Worm (Caenorhabditis elegans) whole organism, L2 larva: ENCODE results near the gene ZK228.4.

ENCODE experiments used
- F13H6.1 ChIP-seq: sonication (generic microtip); optimal IDR thresholded peaks from 2 replicates; lab custom pipeline; 2016; ENCODE audit warnings: missing genetic modification characterization, missing compliant biosample characterization
- Y55F3AM.14 ChIP-seq: fragments of 200-800 bp; sonication (Bioruptor generic); optimal IDR thresholded peaks from 2 replicates; lab custom pipeline; 2018; ENCODE audit warnings: mild to moderate bottlenecking, missing genetic modification characterization, missing compliant biosample characterization
- aly-2 ChIP-seq: fragments of 150-350 bp; optimal IDR thresholded peaks from 2 replicates; lab custom pipeline; 2014; ENCODE audit warnings: missing biosample characterization, missing genetic modification characterization
- ceh-82 ChIP-seq: fragments of 150-350 bp; optimal IDR thresholded peaks from 2 replicates; lab custom pipeline; 2014; ENCODE audit warnings: missing biosample characterization, missing genetic modification characterization
- elt-1 ChIP-seq: fragments of 150-350 bp; optimal IDR thresholded peaks from 2 replicates; lab custom pipeline; 2014; ENCODE audit warnings: missing biosample characterization, missing genetic modification characterization
- elt-3 ChIP-seq: sonication (generic microtip); optimal IDR thresholded peaks from 2 replicates; lab custom pipeline; 2017; ENCODE audit warnings: missing biosample characterization, missing genetic modification characterization
- fos-1 ChIP-seq: fragments of 150-350 bp; optimal IDR thresholded peaks from 2 replicates; lab custom pipeline; 2014; ENCODE audit warnings: missing biosample characterization, missing genetic modification characterization
- lin-11 ChIP-seq: fragments of 150-350 bp; sonication (generic microtip); optimal IDR thresholded peaks from 2 replicates; lab custom pipeline; 2014; ENCODE audit warnings: missing biosample characterization, missing genetic modification characterization, inconsistent platforms, mixed read lengths
- lin-39 ChIP-seq: fragments of 150-350 bp; optimal IDR thresholded peaks from 2 replicates; lab custom pipeline; 2014; ENCODE audit warnings: missing biosample characterization, missing genetic modification reagents, missing genetic modification characterization
- lsy-2 ChIP-seq, 2 experiments: fragments of 150-350 bp in 1 of 2; sonication (generic microtip) in 1 of 2; optimal IDR thresholded peaks; 2 replicates each; lab custom pipeline; 2014 to 2017; ENCODE audit warnings: missing biosample characterization in 2 of 2, missing genetic modification characterization in 2 of 2
- nhr-11 ChIP-seq: fragments of 150-350 bp; optimal IDR thresholded peaks from 2 replicates; lab custom pipeline; 2014; ENCODE audit warnings: missing biosample characterization, missing genetic modification characterization
- nhr-25 ChIP-seq: fragments of 150-350 bp; sonication (generic microtip); optimal IDR thresholded peaks from 3 replicates; lab custom pipeline; 2014; ENCODE audit warnings: missing biosample characterization, missing genetic modification characterization
- snpc-4 ChIP-seq: fragments of 150-350 bp; optimal IDR thresholded peaks from 2 replicates; lab custom pipeline; 2014; ENCODE audit warnings: missing biosample characterization, missing genetic modification characterization
- unc-62 ChIP-seq: fragments of 150-350 bp; optimal IDR thresholded peaks from 2 replicates; lab custom pipeline; 2014; ENCODE audit warnings: missing biosample characterization, missing genetic modification reagents, missing genetic modification characterization

DNA sequence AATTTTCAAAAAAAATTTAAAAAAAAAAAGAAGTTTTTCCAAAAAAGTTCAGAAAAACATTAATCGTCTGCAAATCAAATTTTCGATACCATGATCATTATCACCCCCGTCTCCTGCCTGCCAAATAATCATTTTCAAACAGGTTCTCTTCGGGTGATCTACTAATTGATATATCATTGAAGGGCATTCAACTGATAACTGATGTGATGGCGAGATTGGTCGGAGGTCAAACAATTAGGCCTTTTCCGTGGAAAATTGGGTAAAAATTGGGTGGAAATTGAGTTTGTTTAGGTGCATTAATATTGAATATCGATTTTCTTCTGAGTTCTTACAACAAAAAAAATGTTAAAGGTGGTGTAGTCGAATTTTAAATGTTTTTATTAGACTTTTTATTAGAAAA, 24.6 kb downstream of the ZK228.4 start, which contains the start of gene Y51A2D.18:
- TF ChIP-seq aly-2 (tag; lab: Kevin White, UChicago) (no peak), nhr-11 (no peak), elt-3 (tag; lab: Kevin White, UChicago) (no peak), Y55F3AM.14 (GFP tag; lab: Kevin White, UChicago) (no peak), lin-39 (tag; lab: Kevin White, UChicago) (no peak), nhr-25 (tag; lab: Kevin White, UChicago) (no peak), lsy-2 (tag; optimal IDR thresholded peaks at IDR 0.05; lab: Kevin White, UChicago) (no peak), ceh-82 (tag; lab: Kevin White, UChicago) (no peak), elt-1 (tag; lab: Kevin White, UChicago) (no peak), unc-62 (GFP tag; lab: Kevin White, UChicago) (no peak), lin-11 (no peak), F13H6.1 (tag; lab: Kevin White, UChicago) (no peak), fos-1 (tag; lab: Kevin White, UChicago) (no peak), snpc-4 (tag; lab: Kevin White, UChicago) (no peak)
